Worm (Caenorhabditis elegans) whole organism, young adult: ENCODE data around the gene Y22D7AL.7.
A peak's percentile ranks its signal among the peaks of the same experiment; 100 is the strongest.

Experiments used
- C17E4.6 ChIP-seq: fragments of 200-800 bp; sonication (Bioruptor generic); IDR thresholded peaks from 2 replicates; pipeline ENCODE4 v1.3.6; 2022; ENCODE audit warnings: missing genetic modification reagents, missing genetic modification characterization, missing compliant biosample characterization
- D2030.7 ChIP-seq: fragments of 200-800 bp; sonication (Bioruptor generic); IDR thresholded peaks from 2 replicates; pipeline ENCODE4 v1.3.6; 2022; ENCODE audit warnings: missing genetic modification reagents, missing genetic modification characterization, missing compliant biosample characterization
- F33H1.4 ChIP-seq: fragments of 200-800 bp; sonication (Bioruptor generic); IDR thresholded peaks from 2 replicates; pipeline ENCODE4 v1.3.6; 2022; ENCODE audit warnings: missing genetic modification reagents, missing genetic modification characterization, missing compliant biosample characterization
- F49E8.2 ChIP-seq: sonication (generic microtip); optimal IDR thresholded peaks from 3 replicates; lab custom pipeline; 2017; ENCODE audit warnings: missing genetic modification characterization, mild to moderate bottlenecking, missing compliant biosample characterization, antibody characterized with exemption, moderate library complexity; ENCODE audit not compliant: insufficient read depth
- F52B5.7 ChIP-seq: sonication (generic microtip); optimal IDR thresholded peaks from 2 replicates; lab custom pipeline; 2016; ENCODE audit warnings: mild to moderate bottlenecking, missing genetic modification characterization, missing compliant biosample characterization
- T07F8.4 ChIP-seq: sonication (generic microtip); optimal IDR thresholded peaks from 2 replicates; lab custom pipeline; 2016; ENCODE audit warnings: mild to moderate bottlenecking, missing genetic modification characterization, moderate library complexity, missing compliant biosample characterization
- T26A5.8 ChIP-seq: sonication (generic microtip); optimal IDR thresholded peaks from 2 replicates; lab custom pipeline; 2016; ENCODE audit warnings: missing genetic modification characterization, missing compliant biosample characterization
- Y79H2A.3 ChIP-seq: fragments of 200-800 bp; sonication (Bioruptor generic); conservative IDR thresholded peaks from 2 replicates; pipeline ENCODE4 v1.3.6; 2022; ENCODE audit warnings: missing genetic modification reagents, missing genetic modification characterization, missing compliant biosample characterization
- akir-1 ChIP-seq: fragments of 200-800 bp; sonication (Bioruptor generic); optimal IDR thresholded peaks from 2 replicates; lab custom pipeline; 2018; ENCODE audit warnings: mild to moderate bottlenecking, missing genetic modification characterization, moderate library complexity, missing compliant biosample characterization
- atf-7 ChIP-seq: sonication (generic microtip); optimal IDR thresholded peaks from 2 replicates; lab custom pipeline; 2017; ENCODE audit warnings: mild to moderate bottlenecking, missing genetic modification characterization, missing compliant biosample characterization
- athp-1 ChIP-seq: sonication (generic microtip); optimal IDR thresholded peaks from 2 replicates; lab custom pipeline; 2017; ENCODE audit warnings: mild to moderate bottlenecking, missing genetic modification characterization, missing compliant biosample characterization
- ceh-100 ChIP-seq: fragments of 200-800 bp; sonication (Bioruptor generic); IDR thresholded peaks from 2 replicates; pipeline ENCODE4 v1.3.6; 2022; ENCODE audit warnings: missing genetic modification reagents, missing genetic modification characterization, missing compliant biosample characterization
- ceh-79 ChIP-seq: sonication (generic microtip); optimal IDR thresholded peaks from 2 replicates; lab custom pipeline; 2017; ENCODE audit warnings: mild to moderate bottlenecking, missing genetic modification characterization, missing compliant biosample characterization
- ceh-91 ChIP-seq: fragments of 200-800 bp; sonication (Bioruptor generic); IDR thresholded peaks from 2 replicates; pipeline ENCODE4 v1.3.6; 2022; ENCODE audit warnings: missing genetic modification reagents, missing genetic modification characterization, missing compliant biosample characterization
- chd-7 ChIP-seq: sonication (generic microtip); optimal IDR thresholded peaks from 2 replicates; lab custom pipeline; 2016; ENCODE audit warnings: mild to moderate bottlenecking, missing genetic modification characterization, moderate library complexity, missing compliant biosample characterization
- die-1 ChIP-seq: sonication (generic microtip); optimal IDR thresholded peaks from 2 replicates; lab custom pipeline; 2016; ENCODE audit warnings: missing genotype, mild to moderate bottlenecking, missing genetic modification characterization, missing compliant biosample characterization
- dox-1 ChIP-seq: fragments of 200-800 bp; sonication (Bioruptor generic); IDR thresholded peaks from 2 replicates; pipeline ENCODE4 v1.3.6; 2022; ENCODE audit warnings: missing genetic modification reagents, missing genetic modification characterization, missing compliant biosample characterization
- efl-1 ChIP-seq: fragments of 150-350 bp; optimal IDR thresholded peaks from 2 replicates; lab custom pipeline; 2014; ENCODE audit warnings: missing biosample characterization, missing genetic modification reagents, missing genetic modification characterization
- egl-44 ChIP-seq: fragments of 200-800 bp; sonication (Bioruptor generic); IDR thresholded peaks from 2 replicates; pipeline ENCODE4 v1.3.6; 2022; ENCODE audit warnings: missing genetic modification reagents, missing genetic modification characterization, missing compliant biosample characterization
- egrh-3 ChIP-seq: fragments of 200-800 bp; sonication (Bioruptor generic); IDR thresholded peaks from 2 replicates; pipeline ENCODE4 v1.3.6; 2022; ENCODE audit warnings: missing genetic modification reagents, missing genetic modification characterization, missing compliant biosample characterization
- ekl-4 ChIP-seq: fragments of 200-800 bp; sonication (Bioruptor generic); IDR thresholded peaks from 2 replicates; pipeline ENCODE4 v1.3.6; 2022; ENCODE audit warnings: missing genetic modification reagents, missing genetic modification characterization, missing compliant biosample characterization
- gei-17 ChIP-seq: fragments of 200-800 bp; sonication (Bioruptor generic); optimal IDR thresholded peaks from 2 replicates; lab custom pipeline; 2018; ENCODE audit warnings: mild to moderate bottlenecking, missing genetic modification characterization, missing compliant biosample characterization
- him-1 ChIP-seq: sonication (generic microtip); optimal IDR thresholded peaks from 2 replicates; lab custom pipeline; 2016; ENCODE audit warnings: missing genotype, missing genetic modification reagents, missing genetic modification characterization, missing compliant biosample characterization
- hlh-26 ChIP-seq: fragments of 200-800 bp; sonication (Bioruptor generic); conservative IDR thresholded peaks from 2 replicates; pipeline ENCODE4 v1.3.6; 2022; ENCODE audit warnings: missing genetic modification reagents, missing genetic modification characterization, missing compliant biosample characterization
- hmg-1.2 ChIP-seq: fragments of 200-800 bp; sonication (Bioruptor generic); IDR thresholded peaks from 2 replicates; pipeline ENCODE4 v1.3.6; 2022; ENCODE audit warnings: missing genetic modification reagents, missing genetic modification characterization, missing compliant biosample characterization
- hrde-1 ChIP-seq: sonication (generic microtip); optimal IDR thresholded peaks from 2 replicates; lab custom pipeline; 2016; ENCODE audit warnings: missing genetic modification characterization, mild to moderate bottlenecking, missing compliant biosample characterization, moderate library complexity, missing genotype, missing genetic modification reagents, borderline replicate concordance
- let-607 ChIP-seq, 2 experiments: fragments of 200-800 bp in 1 of 2; sonication (Bioruptor generic) in 1 of 2; sonication (generic microtip) in 1 of 2; optimal IDR thresholded peaks; 2 replicates each; lab custom pipeline; 2016 to 2018; ENCODE audit warnings: mild to moderate bottlenecking in 2 of 2, missing compliant biosample characterization in 2 of 2, missing genetic modification characterization in 2 of 2, moderate library complexity in 2 of 2, missing genotype in 1 of 2
- lin-40 ChIP-seq: sonication (generic microtip); optimal IDR thresholded peaks from 2 replicates; lab custom pipeline; 2016; ENCODE audit warnings: missing genetic modification characterization, mild to moderate bottlenecking, missing compliant biosample characterization, missing genotype, missing genetic modification reagents
- lin-54 ChIP-seq: fragments of 200-800 bp; sonication (Bioruptor generic); optimal IDR thresholded peaks from 2 replicates; lab custom pipeline; 2018; ENCODE audit warnings: mild to moderate bottlenecking, missing genetic modification characterization, missing compliant biosample characterization
- lir-1 ChIP-seq: fragments of 200-800 bp; sonication (Bioruptor generic); conservative IDR thresholded peaks from 2 replicates; pipeline ENCODE4 v1.3.6; 2022; ENCODE audit warnings: missing genetic modification reagents, missing genetic modification characterization, missing compliant biosample characterization
- lsl-1 ChIP-seq: fragments of 200-800 bp; sonication (Bioruptor generic); optimal IDR thresholded peaks from 2 replicates; lab custom pipeline; 2018; ENCODE audit warnings: mild to moderate bottlenecking, missing genetic modification characterization, moderate library complexity, missing compliant biosample characterization
- madf-3 ChIP-seq: fragments of 200-800 bp; sonication (Bioruptor generic); IDR thresholded peaks from 2 replicates; pipeline ENCODE4 v1.3.6; 2022; ENCODE audit warnings: missing genetic modification reagents, missing genetic modification characterization, missing compliant biosample characterization
- madf-6 ChIP-seq: fragments of 200-800 bp; sonication (Bioruptor generic); IDR thresholded peaks from 2 replicates; pipeline ENCODE4 v1.3.6; 2022; ENCODE audit warnings: missing genetic modification reagents, missing genetic modification characterization, missing compliant biosample characterization
- madf-8 ChIP-seq: fragments of 200-800 bp; sonication (Bioruptor generic); conservative IDR thresholded peaks from 2 replicates; pipeline ENCODE4 v1.3.6; 2022; ENCODE audit warnings: missing genetic modification reagents, missing genetic modification characterization, missing compliant biosample characterization
- mcd-1 ChIP-seq: fragments of 200-800 bp; sonication (Bioruptor generic); IDR thresholded peaks from 2 replicates; pipeline ENCODE4 v1.3.6; 2022; ENCODE audit warnings: missing genetic modification reagents, missing genetic modification characterization, missing compliant biosample characterization
- mxl-1 ChIP-seq: sonication (generic microtip); optimal IDR thresholded peaks from 2 replicates; lab custom pipeline; 2016; ENCODE audit warnings: missing genetic modification characterization, missing compliant biosample characterization
- nfya-1 ChIP-seq: sonication (generic microtip); optimal IDR thresholded peaks from 2 replicates; lab custom pipeline; 2017; ENCODE audit warnings: antibody characterized with exemption, missing compliant biosample characterization, missing genetic modification characterization, borderline replicate concordance; ENCODE audit not compliant: insufficient read depth
- nhr-80 ChIP-seq: sonication (generic microtip); optimal IDR thresholded peaks from 2 replicates; lab custom pipeline; 2016; ENCODE audit warnings: missing genetic modification characterization, missing compliant biosample characterization
- pha-4 ChIP-seq: fragments of 150-350 bp; sonication (generic microtip); optimal IDR thresholded peaks from 2 replicates; lab custom pipeline; 2014; ENCODE audit warnings: missing biosample characterization, missing genetic modification reagents, missing genetic modification characterization
- rcor-1 ChIP-seq: fragments of 200-800 bp; sonication (Bioruptor generic); IDR thresholded peaks from 2 replicates; pipeline ENCODE4 v1.3.6; 2022; ENCODE audit warnings: missing genetic modification reagents, missing genetic modification characterization, missing compliant biosample characterization
- snpc-1.1 ChIP-seq: sonication (generic microtip); optimal IDR thresholded peaks from 2 replicates; lab custom pipeline; 2017; ENCODE audit warnings: missing genetic modification characterization, mild to moderate bottlenecking, missing compliant biosample characterization, antibody characterized with exemption, moderate library complexity, missing genotype, missing genetic modification reagents; ENCODE audit not compliant: insufficient read depth
- snpc-3.4 ChIP-seq: sonication (generic microtip); optimal IDR thresholded peaks from 2 replicates; lab custom pipeline; 2017; ENCODE audit warnings: missing genetic modification characterization, mild to moderate bottlenecking, missing compliant biosample characterization, antibody characterized with exemption, moderate library complexity, missing genotype, missing genetic modification reagents
- tbp1 ChIP-seq: fragments of 200-800 bp; sonication (Bioruptor generic); optimal IDR thresholded peaks from 2 replicates; lab custom pipeline; 2018; ENCODE audit warnings: mild to moderate bottlenecking, missing genetic modification characterization, missing compliant biosample characterization
- tbx-9 ChIP-seq: sonication (generic microtip); optimal IDR thresholded peaks from 2 replicates; lab custom pipeline; 2016; ENCODE audit warnings: borderline replicate concordance, missing genetic modification characterization, inconsistent platforms, missing compliant biosample characterization
- ztf-26 ChIP-seq: sonication (generic microtip); optimal IDR thresholded peaks from 2 replicates; lab custom pipeline; 2017; ENCODE audit warnings: missing genetic modification characterization, missing compliant biosample characterization

Gene Y22D7AL.7

DNA sequence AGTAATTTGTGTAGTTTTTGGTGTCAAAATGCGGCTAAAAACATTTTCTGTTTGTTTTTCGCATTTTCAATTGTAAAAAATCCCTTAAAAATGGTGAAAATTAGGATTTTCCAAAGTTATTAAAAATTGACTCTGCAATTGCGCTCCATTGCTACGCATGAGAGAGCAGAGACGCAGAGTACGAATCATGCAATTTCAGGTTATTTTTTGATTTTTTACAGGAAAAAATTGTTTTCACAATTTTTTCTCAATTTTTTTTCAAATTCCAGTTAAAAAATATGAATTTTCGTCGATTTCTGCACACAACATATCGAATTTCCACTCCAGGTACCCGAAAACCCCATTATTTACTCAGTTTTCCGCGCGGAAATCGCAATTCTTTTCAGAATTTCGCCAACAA is 42.9 kb upstream of the Y22D7AL.7 start, which contains the start of gene mtg-1:
Gene mtg-1 (plus strand): TSS at position 160 of the 400 bp plus-strand sequence.
- peak; percentile 35; the same call in 1 of the 2 replicates for TF ChIP-seq F33H1.4 (GFP tag; lab: Robert Waterston, UW)
- peak; percentile 21 for TF ChIP-seq snpc-1.1 (tag; lab: Kevin White, UChicago)
- peak; percentile 10 for TF ChIP-seq lsl-1 (GFP tag; lab: Kevin White, UChicago)
- TF ChIP-seq akir-1 (GFP tag; lab: Kevin White, UChicago), result no peak
- peak; percentile 6 for TF ChIP-seq tbp1 (GFP tag; lab: Kevin White, UChicago)
- TF ChIP-seq lin-40 (tag; lab: Kevin White, UChicago), result no peak
- peak; percentile 14 for TF ChIP-seq efl-1 (GFP tag; lab: Kevin White, UChicago)
- TF ChIP-seq ekl-4 (GFP tag; lab: Robert Waterston, UW), result 0 out of 2 replicates have a peak, but pooled peaks have one; percentile 39
- peak; percentile 48 for TF ChIP-seq lin-54 (GFP tag; lab: Kevin White, UChicago)
- TF ChIP-seq mcd-1, result peak; percentile 90
- peak; percentile 59 for TF ChIP-seq snpc-3.4 (tag; lab: Kevin White, UChicago)
- peak; percentile 33; the same call in 1 of the 2 replicates for TF ChIP-seq rcor-1 (GFP tag; lab: Robert Waterston, UW)
- peak; percentile 22; the same call in 1 of the 2 replicates for TF ChIP-seq D2030.7
- peak; percentile 98 for TF ChIP-seq hmg-1.2
- no peak for TF ChIP-seq mxl-1
- peak; percentile 14 for TF ChIP-seq F49E8.2 (tag; lab: Kevin White, UChicago)
- TF ChIP-seq atf-7 (tag; lab: Kevin White, UChicago), result no peak

DNA sequence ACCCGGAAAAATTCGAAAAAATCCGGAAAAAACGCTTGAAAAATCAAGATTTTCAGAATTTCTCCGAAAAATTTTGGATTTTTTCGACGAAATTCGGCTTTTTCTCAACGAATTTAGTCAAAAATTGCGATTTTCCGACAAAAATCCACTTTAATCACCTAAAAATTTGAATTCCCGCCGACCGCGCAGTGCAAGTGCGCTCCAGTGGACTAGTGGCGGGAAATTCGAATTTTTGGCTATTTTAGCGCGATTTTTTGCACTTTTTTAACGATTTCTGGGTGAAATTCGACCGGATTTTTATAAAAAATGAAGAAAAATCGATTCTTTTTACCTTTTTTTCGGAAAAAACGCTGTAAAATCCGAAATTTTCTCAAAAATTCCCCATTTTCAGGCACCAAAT is 42.1 kb upstream of the Y22D7AL.7 start:
- TF ChIP-seq mcd-1 (peak; percentile 87), chd-7 (tag; lab: Kevin White, UChicago) (no peak), ceh-100 (GFP tag; lab: Robert Waterston, UW) (no peak), nhr-80 (tag; lab: Kevin White, UChicago) (no peak), lin-54 (GFP tag; lab: Kevin White, UChicago) (peak; percentile 95), T07F8.4 (tag; lab: Kevin White, UChicago) (no peak), egl-44 (GFP tag; lab: Robert Waterston, UW) (no peak), Y79H2A.3 (GFP tag; lab: Robert Waterston, UW) (no peak), athp-1 (tag; lab: Kevin White, UChicago) (no peak), hrde-1 (tag; lab: Kevin White, UChicago) (no peak), lir-1 (GFP tag; lab: Robert Waterston, UW) (no peak), tbx-9 (tag; lab: Kevin White, UChicago) (no peak), snpc-3.4 (tag; lab: Kevin White, UChicago) (no peak), egrh-3 (no peak), let-607 (tag; optimal IDR thresholded peaks at IDR 0.05; lab: Kevin White, UChicago) (no peak), dox-1 (GFP tag; lab: Robert Waterston, UW) (no peak), efl-1 (GFP tag; lab: Kevin White, UChicago) (peak; percentile 50), nfya-1 (no peak), pha-4 (tag; lab: Kevin White, UChicago) (no peak), F33H1.4 (GFP tag; lab: Robert Waterston, UW) (no peak), T26A5.8 (tag; lab: Kevin White, UChicago) (no peak), die-1 (tag; lab: Kevin White, UChicago) (no peak), C17E4.6 (GFP tag; lab: Robert Waterston, UW) (no peak), F52B5.7 (tag; lab: Kevin White, UChicago) (no peak), ztf-26 (no peak), hlh-26 (GFP tag; lab: Robert Waterston, UW) (no peak), ceh-79 (no peak), gei-17 (GFP tag; lab: Kevin White, UChicago) (no peak), ceh-91 (GFP tag; lab: Robert Waterston, UW) (no peak), madf-6 (GFP tag; lab: Robert Waterston, UW) (no peak), him-1 (tag; lab: Kevin White, UChicago) (no peak), lsl-1 (GFP tag; lab: Kevin White, UChicago) (peak; percentile 61), madf-3 (GFP tag; lab: Robert Waterston, UW) (no peak), snpc-1.1 (tag; lab: Kevin White, UChicago) (no peak), madf-8 (GFP tag; lab: Robert Waterston, UW) (no peak), D2030.7 (no peak)
